Fruit fly (Drosophila melanogaster) whole organism, embryonic: ENCODE data around the gene hmw.

Source experiments
- Antp ChIP-seq: fragments of 200-800 bp; sonication (Bioruptor generic); optimal IDR thresholded peaks from 3 replicates; lab custom pipeline; 2016; ENCODE audit warnings: missing biosample characterization, missing genetic modification characterization
- Blimp-1 ChIP-seq: fragments of 200-800 bp; sonication (Bioruptor generic); optimal IDR thresholded peaks from 3 replicates; lab custom pipeline; 2018; ENCODE audit warnings: missing biosample characterization, missing genetic modification characterization, mild to moderate bottlenecking, moderate library complexity, missing genetic modification reagents
- CG1024 ChIP-seq: fragments of 200-800 bp; sonication (Bioruptor generic); IDR thresholded peaks from 2 replicates; pipeline ENCODE4 v1.3.6; 2022; ENCODE audit warnings: missing biosample characterization, missing genetic modification characterization
- CG11085 ChIP-seq: fragments of 200-800 bp; sonication (Bioruptor generic); IDR thresholded peaks from 2 replicates; pipeline ENCODE4 v1.3.6; 2022; ENCODE audit warnings: missing biosample characterization, missing genetic modification characterization
- CG12071 ChIP-seq: fragments of 200-800 bp; sonication (Bioruptor generic); optimal IDR thresholded peaks from 3 replicates; lab custom pipeline; 2018; ENCODE audit warnings: missing biosample characterization, mild to moderate bottlenecking, missing genetic modification characterization
- CG1647 ChIP-seq: fragments of 200-800 bp; sonication (Bioruptor generic); optimal IDR thresholded peaks from 3 replicates; lab custom pipeline; 2016; ENCODE audit warnings: missing biosample characterization, missing genetic modification characterization
- CG2875 ChIP-seq: fragments of 200-800 bp; sonication (Bioruptor generic); optimal IDR thresholded peaks from 2 replicates; lab custom pipeline; 2017; ENCODE audit warnings: missing biosample characterization, mild to moderate bottlenecking, missing genetic modification characterization, missing genetic modification reagents
- CG31441 ChIP-seq: fragments of 200-800 bp; sonication (Bioruptor generic); IDR thresholded peaks from 2 replicates; pipeline ENCODE4 v1.3.6; 2022; ENCODE audit warnings: missing biosample characterization, missing genetic modification characterization
- CG33213 ChIP-seq: fragments of 200-800 bp; sonication (Bioruptor generic); optimal IDR thresholded peaks from 3 replicates; lab custom pipeline; 2016; ENCODE audit warnings: missing biosample characterization, missing genetic modification characterization
- CG34422 ChIP-seq: fragments of 200-800 bp; sonication (Bioruptor generic); IDR thresholded peaks from 3 replicates; pipeline ENCODE4 v1.3.6; 2022; ENCODE audit warnings: missing biosample characterization, missing genetic modification characterization
- CG3838 ChIP-seq: fragments of 200-800 bp; sonication (Bioruptor generic); optimal IDR thresholded peaks from 3 replicates; lab custom pipeline; 2016; ENCODE audit warnings: missing biosample characterization, missing genetic modification characterization
- CG4328 ChIP-seq: fragments of 200-800 bp; sonication (Bioruptor generic); optimal IDR thresholded peaks from 3 replicates; lab custom pipeline; 2017; ENCODE audit warnings: missing biosample characterization, missing genetic modification reagents, missing genetic modification characterization
- CG43689 ChIP-seq: fragments of 200-800 bp; sonication (Bioruptor generic); IDR thresholded peaks from 2 replicates; pipeline ENCODE4 v1.3.6; 2022; ENCODE audit warnings: missing biosample characterization, missing genetic modification characterization
- CG5180 ChIP-seq: fragments of 200-800 bp; sonication (Bioruptor generic); optimal IDR thresholded peaks from 3 replicates; lab custom pipeline; 2017; ENCODE audit warnings: missing biosample characterization, missing genetic modification characterization, mild to moderate bottlenecking, moderate library complexity, missing genetic modification reagents
- CG6272 ChIP-seq: fragments of 200-800 bp; sonication (Bioruptor generic); IDR thresholded peaks from 2 replicates; pipeline ENCODE4 v1.3.6; 2022; ENCODE audit warnings: missing biosample characterization, missing genetic modification characterization
- CG6654 ChIP-seq: fragments of 200-800 bp; sonication (Bioruptor generic); optimal IDR thresholded peaks from 2 replicates; lab custom pipeline; 2017; ENCODE audit warnings: missing biosample characterization, mild to moderate bottlenecking, missing genetic modification characterization
- CG8359 ChIP-seq: fragments of 200-800 bp; sonication (Bioruptor generic); optimal IDR thresholded peaks from 2 replicates; lab custom pipeline; 2017; ENCODE audit warnings: missing biosample characterization, mild to moderate bottlenecking, missing genetic modification characterization, borderline replicate concordance
- CG9437 ChIP-seq: fragments of 200-800 bp; sonication (Bioruptor generic); optimal IDR thresholded peaks from 2 replicates; lab custom pipeline; 2018; ENCODE audit warnings: missing biosample characterization, mild to moderate bottlenecking, missing genetic modification characterization
- CG9932 ChIP-seq: fragments of 200-800 bp; sonication (Bioruptor generic); IDR thresholded peaks from 2 replicates; pipeline ENCODE4 v1.3.6; 2022; ENCODE audit warnings: missing biosample characterization, missing genetic modification characterization
- Chrac-16 ChIP-seq: fragments of 200-800 bp; sonication (Bioruptor generic); optimal IDR thresholded peaks from 3 replicates; lab custom pipeline; 2016; ENCODE audit warnings: missing biosample characterization, missing genetic modification characterization
- D19B ChIP-seq: fragments of 200-800 bp; sonication (Bioruptor generic); optimal IDR thresholded peaks from 2 replicates; lab custom pipeline; 2017; ENCODE audit warnings: missing biosample characterization, mild to moderate bottlenecking, missing genetic modification characterization
- Dad ChIP-seq: fragments of 200-800 bp; sonication (Bioruptor generic); optimal IDR thresholded peaks from 3 replicates; lab custom pipeline; 2016; ENCODE audit warnings: missing biosample characterization, missing genetic modification characterization
- Dip2 ChIP-seq: fragments of 200-800 bp; sonication (Bioruptor generic); IDR thresholded peaks from 2 replicates; pipeline ENCODE4 v1.3.6; 2022; ENCODE audit warnings: missing biosample characterization, missing genetic modification characterization
- H15 ChIP-seq: fragments of 200-800 bp; sonication (Bioruptor generic); IDR thresholded peaks from 3 replicates; pipeline ENCODE4 v1.3.6; 2022; ENCODE audit warnings: missing biosample characterization, missing genetic modification characterization
- HLH54F ChIP-seq: fragments of 200-800 bp; sonication (Bioruptor generic); optimal IDR thresholded peaks from 3 replicates; lab custom pipeline; 2016; ENCODE audit warnings: missing biosample characterization, missing genetic modification characterization
- Hmr ChIP-seq: fragments of 200-800 bp; sonication (Bioruptor generic); optimal IDR thresholded peaks from 3 replicates; lab custom pipeline; 2017; ENCODE audit warnings: mild to moderate bottlenecking, missing biosample characterization, missing genetic modification reagents, missing genetic modification characterization
- Hr3 ChIP-seq: fragments of 200-800 bp; sonication (Bioruptor generic); optimal IDR thresholded peaks from 3 replicates; lab custom pipeline; 2016; ENCODE audit warnings: missing biosample characterization, missing genetic modification characterization
- Ptx1 ChIP-seq: fragments of 200-800 bp; sonication (Bioruptor generic); IDR thresholded peaks from 2 replicates; pipeline ENCODE4 v1.3.6; 2022; ENCODE audit warnings: missing biosample characterization, missing genetic modification characterization
- Sry-δ ChIP-seq: fragments of 200-800 bp; sonication (Bioruptor generic); optimal IDR thresholded peaks from 2 replicates; lab custom pipeline; 2016; ENCODE audit warnings: missing biosample characterization, missing genetic modification characterization
- Taf1 ChIP-seq: fragments of 200-800 bp; sonication (Bioruptor generic); IDR thresholded peaks from 2 replicates; pipeline ENCODE4 v1.3.6; 2022; ENCODE audit warnings: missing biosample characterization, missing genetic modification characterization
- Tbp ChIP-seq: fragments of >200 bp; optimal IDR thresholded peaks from 2 replicates; lab custom pipeline; 2018; ENCODE audit warnings: missing biosample characterization, missing genetic modification characterization
- ap ChIP-seq: fragments of 200-800 bp; sonication (Bioruptor generic); IDR thresholded peaks from 2 replicates; pipeline ENCODE4 v1.3.6; 2022; ENCODE audit warnings: missing biosample characterization, missing genetic modification characterization
- br ChIP-seq: fragments of >200 bp; optimal IDR thresholded peaks from 2 replicates; lab custom pipeline; 2017
- chif ChIP-seq, 2 experiments: fragments of 200-800 bp; sonication (Bioruptor generic); optimal IDR thresholded peaks; 3 replicates each; lab custom pipeline; 2016; ENCODE audit warnings: missing biosample characterization in 2 of 2, missing genetic modification characterization in 2 of 2
- crol ChIP-seq: fragments of 200-800 bp; sonication (Bioruptor generic); IDR thresholded peaks from 2 replicates; pipeline ENCODE4 v1.3.6; 2022; ENCODE audit warnings: missing biosample characterization, missing genetic modification characterization
- crp ChIP-seq, 2 experiments: fragments of 200-800 bp; sonication (Bioruptor generic); optimal IDR thresholded peaks; 2 replicates in 1 of 2; 3 replicates in 1 of 2; lab custom pipeline; 2017; ENCODE audit warnings: missing biosample characterization in 2 of 2, missing genetic modification characterization in 2 of 2, mild to moderate bottlenecking in 1 of 2, moderate library complexity in 1 of 2
- dati ChIP-seq: fragments of 200-800 bp; sonication (Bioruptor generic); IDR thresholded peaks from 2 replicates; pipeline ENCODE4 v1.3.6; 2022; ENCODE audit warnings: missing biosample characterization, missing genetic modification characterization
- dysf ChIP-seq: fragments of 200-800 bp; sonication (Bioruptor generic); IDR thresholded peaks from 3 replicates; pipeline ENCODE4 v1.3.6; 2022; ENCODE audit warnings: missing biosample characterization, missing genetic modification characterization
- en ChIP-seq: fragments of 200-800 bp; sonication (Bioruptor generic); optimal IDR thresholded peaks from 2 replicates; lab custom pipeline; 2016; ENCODE audit warnings: missing biosample characterization, missing genetic modification characterization
- eve ChIP-seq, 2 experiments: fragments of >200 bp; optimal IDR thresholded peaks; 2 replicates each; lab custom pipeline; 2017; ENCODE audit warnings: missing biosample characterization in 2 of 2, missing genetic modification characterization in 2 of 2
- gt ChIP-seq: fragments of 200-800 bp; sonication (Bioruptor generic); IDR thresholded peaks from 2 replicates; pipeline ENCODE4 v1.3.6; 2022; ENCODE audit warnings: missing biosample characterization, missing genetic modification characterization
- ham ChIP-seq: fragments of 200-800 bp; sonication (Bioruptor generic); IDR thresholded peaks from 2 replicates; pipeline ENCODE4 v1.3.6; 2022; ENCODE audit warnings: missing biosample characterization, missing genetic modification characterization
- insv ChIP-seq, 2 experiments: fragments of 200-800 bp; sonication (Bioruptor generic); optimal IDR thresholded peaks; 3 replicates each; lab custom pipeline; 2016 to 2018; ENCODE audit warnings: missing biosample characterization in 2 of 2, missing genetic modification characterization in 2 of 2
- jing ChIP-seq: fragments of 200-800 bp; sonication (Bioruptor generic); optimal IDR thresholded peaks from 2 replicates; lab custom pipeline; 2018; ENCODE audit warnings: missing biosample characterization, mild to moderate bottlenecking, missing genetic modification characterization
- otp ChIP-seq: fragments of 200-800 bp; sonication (Bioruptor generic); IDR thresholded peaks from 3 replicates; pipeline ENCODE4, ENCODE4 v1.3.6; 2022; ENCODE audit warnings: missing biosample characterization, missing genetic modification characterization
- sc ChIP-seq, 3 experiments: fragments of >200 bp in 2 of 3; fragments of 200-800 bp in 1 of 3; sonication (Bioruptor generic) in 1 of 3; optimal IDR thresholded peaks; 2 replicates in 2 of 3; 3 replicates in 1 of 3; lab custom pipeline; 2017; ENCODE audit warnings: mild to moderate bottlenecking in 1 of 3, missing biosample characterization in 1 of 3, missing genetic modification characterization in 1 of 3, missing genetic modification reagents in 1 of 3
- sim ChIP-seq: fragments of 200-800 bp; sonication (Bioruptor generic); IDR thresholded peaks from 2 replicates; pipeline ENCODE4 v1.3.6; 2022; ENCODE audit warnings: missing biosample characterization, missing genetic modification characterization
- sima ChIP-seq: fragments of 200-800 bp; sonication (Bioruptor generic); optimal IDR thresholded peaks from 2 replicates; lab custom pipeline; 2016; ENCODE audit warnings: missing biosample characterization, missing genetic modification characterization
- sna ChIP-seq: fragments of 200-800 bp; sonication (Bioruptor generic); IDR thresholded peaks from 2 replicates; pipeline ENCODE4 v1.3.6; 2022; ENCODE audit warnings: missing biosample characterization, missing genetic modification characterization; ENCODE audit not compliant: partially characterized antibody
- sqz ChIP-seq: fragments of 200-800 bp; sonication (Bioruptor generic); optimal IDR thresholded peaks from 3 replicates; lab custom pipeline; 2018; ENCODE audit warnings: missing biosample characterization, mild to moderate bottlenecking, missing genetic modification characterization
- trem ChIP-seq: fragments of 200-800 bp; optimal IDR thresholded peaks from 3 replicates; lab custom pipeline; 2019; ENCODE audit warnings: missing biosample characterization, mild to moderate bottlenecking, missing genetic modification characterization, moderate library complexity
- unpg ChIP-seq: fragments of 200-800 bp; sonication (Bioruptor generic); optimal IDR thresholded peaks from 3 replicates; lab custom pipeline; 2018; ENCODE audit warnings: missing biosample characterization, mild to moderate bottlenecking, missing genetic modification characterization, moderate library complexity

Gene hmw

DNA sequence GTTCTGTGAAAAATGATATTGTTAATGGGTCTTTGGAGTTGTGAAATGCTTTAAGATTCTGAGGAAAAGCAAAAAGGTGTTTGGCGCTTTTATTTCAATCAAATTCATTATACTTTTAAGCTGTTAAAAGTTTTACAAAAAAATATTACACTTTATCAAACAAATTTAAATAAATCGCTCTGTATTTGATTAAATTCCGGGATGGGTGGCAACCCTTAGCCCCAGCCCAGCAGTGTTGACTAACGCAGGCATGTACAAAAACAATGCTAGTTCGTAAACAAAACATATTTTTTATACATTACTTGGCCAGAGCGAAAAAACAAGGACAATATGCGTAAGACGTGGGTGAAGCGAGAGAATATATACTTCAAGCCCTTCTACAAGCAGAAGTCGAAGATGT, 42.9 kb downstream of the hmw start, which contains the start of gene CG7685 (continued):
- TF ChIP-seq unpg (GFP tag; lab: Kevin White, UChicago), result peak; percentile 64
- peak; percentile 63 for TF ChIP-seq trem
- no peak; the same call in 2 of the 3 replicates for TF ChIP-seq H15 (GFP tag; lab: Robert Waterston, UW)
- TF ChIP-seq eve (GFP tag; optimal IDR thresholded peaks at IDR 0.05; lab: Kevin White, UChicago), result no peak
- peak; percentile 55 for TF ChIP-seq Chrac-16 (GFP tag; lab: Kevin White, UChicago)
- peak; percentile 3 for TF ChIP-seq CG9437 (GFP tag; lab: Kevin White, UChicago)
- peak; percentile 50 for TF ChIP-seq Dad
- peak; percentile 85 for TF ChIP-seq CG9932 (GFP tag; lab: Robert Waterston, UW)
- TF ChIP-seq ham (GFP tag; lab: Robert Waterston, UW), result no peak
- no peak for TF ChIP-seq Tbp
- TF ChIP-seq insv (GFP tag; optimal IDR thresholded peaks at IDR 0.05; lab: Kevin White, UChicago), result peak in 1 of 2 experiments; percentile 29
- TF ChIP-seq CG6272 (GFP tag; lab: Robert Waterston, UW), result no peak
- TF ChIP-seq HLH54F (GFP tag; lab: Kevin White, UChicago), result peak; percentile 75
- TF ChIP-seq Antp (GFP tag; lab: Kevin White, UChicago), result peak; percentile 49
- TF ChIP-seq Hr3 (GFP tag; lab: Kevin White, UChicago), result peak; percentile 52
- peak; percentile 28 for TF ChIP-seq CG5180 (GFP tag; lab: Kevin White, UChicago)
- no peak for TF ChIP-seq otp (GFP tag; lab: Robert Waterston, UW)
- TF ChIP-seq CG6654 (GFP tag; lab: Kevin White, UChicago), result no peak
- no peak for TF ChIP-seq crol (GFP tag; lab: Robert Waterston, UW)
- TF ChIP-seq gt (GFP tag; lab: Robert Waterston, UW), result no peak
- TF ChIP-seq CG4328, result peak; percentile 55
- TF ChIP-seq CG1647 (GFP tag; lab: Kevin White, UChicago), result peak; percentile 68
- no peak for TF ChIP-seq dati (GFP tag; lab: Robert Waterston, UW)
- peak; percentile 73 for TF ChIP-seq sqz (GFP tag; lab: Kevin White, UChicago)
- peak; percentile 50; the same call in 1 of the 3 replicates for TF ChIP-seq dysf (GFP tag; lab: Robert Waterston, UW)
- TF ChIP-seq D19B (GFP tag; lab: Kevin White, UChicago), result peak; percentile 10
- TF ChIP-seq sc (optimal IDR thresholded peaks at IDR 0.05; lab: Kevin White, UChicago), result no peak
- no peak for TF ChIP-seq sc (GFP tag; optimal IDR thresholded peaks at IDR 0.05; lab: Kevin White, UChicago)
- TF ChIP-seq CG43689 (GFP tag; lab: Robert Waterston, UW), result no peak
- peak; percentile 18 for TF ChIP-seq CG3838 (GFP tag; lab: Kevin White, UChicago)
- no peak for TF ChIP-seq CG11085 (GFP tag; lab: Robert Waterston, UW)
- peak; percentile 71 for TF ChIP-seq CG34422 (GFP tag; lab: Robert Waterston, UW)
- TF ChIP-seq CG1024 (GFP tag; lab: Robert Waterston, UW), result no peak
- peak; percentile 38 for TF ChIP-seq Blimp-1 (GFP tag; lab: Kevin White, UChicago)
- TF ChIP-seq chif (GFP tag; optimal IDR thresholded peaks at IDR 0.05; lab: Kevin White, UChicago), result peak; percentile 49 to 61
- no peak for TF ChIP-seq Dip2
- TF ChIP-seq Sry-δ (GFP tag; lab: Kevin White, UChicago), result peak; percentile 36
- peak in 1 of 2 experiments; percentile 60 for TF ChIP-seq crp (GFP tag; optimal IDR thresholded peaks at IDR 0.05; lab: Kevin White, UChicago)
- no peak for TF ChIP-seq br
- TF ChIP-seq ap, result no peak
- 0 out of 2 replicates have a peak, but pooled peaks have one; percentile 8 for TF ChIP-seq Taf1 (GFP tag; lab: Robert Waterston, UW)
- peak; percentile 47 for TF ChIP-seq sima (GFP tag; lab: Kevin White, UChicago)
- peak; percentile 44 for TF ChIP-seq Ptx1 (GFP tag; lab: Robert Waterston, UW)
- no peak for TF ChIP-seq sim (GFP tag; lab: Robert Waterston, UW)
- peak; percentile 65 for TF ChIP-seq Hmr (GFP tag; lab: Kevin White, UChicago)
- 0 out of 2 replicates have a peak, but pooled peaks have one; percentile 25 for TF ChIP-seq sna (GFP tag; lab: Robert Waterston, UW)
- no peak for TF ChIP-seq jing (GFP tag; lab: Kevin White, UChicago)
- peak; percentile 64 for TF ChIP-seq CG31441
- TF ChIP-seq CG33213 (GFP tag; lab: Kevin White, UChicago), result peak; percentile 79
- TF ChIP-seq CG12071 (GFP tag; lab: Kevin White, UChicago), result peak; percentile 45
- TF ChIP-seq CG8359 (GFP tag; lab: Kevin White, UChicago), result no peak
- peak; percentile 11 for TF ChIP-seq CG2875 (GFP tag; lab: Kevin White, UChicago)
- TF ChIP-seq en (GFP tag; lab: Kevin White, UChicago), result peak; percentile 38
